Worm (Caenorhabditis elegans): ENCODE measurements around the gene F48G7.4.

- TF ChIP-seq mdl-1 (tag; optimal IDR thresholded peaks at IDR 0.05) (no peak), skn-1 (tag; optimal IDR thresholded peaks at IDR 0.05) (no peak), C16A3.4 (tag; optimal IDR thresholded peaks at IDR 0.05) (no peak), efl-1 (optimal IDR thresholded peaks at IDR 0.05) (no peak), efl-1 (GFP tag; optimal IDR thresholded peaks at IDR 0.05 in 1 of 2) (no peak)
These were observed 1.7 kb downstream of the F48G7.4 start for ce11 chrV:620987-621386.

All from whole organism, L1 larva.